Fruit fly (Drosophila melanogaster) whole organism, wandering third instar larva: ENCODE measurements around the gene COX8.

Source experiments
- Abd-B ChIP-seq: fragments of >200 bp; optimal IDR thresholded peaks from 2 replicates; lab custom pipeline; 2017; ENCODE audit warnings: missing biosample characterization, missing genetic modification characterization
- CG32264 ChIP-seq: fragments of 200-800 bp; sonication (Bioruptor generic); optimal IDR thresholded peaks from 2 replicates; lab custom pipeline; 2016; ENCODE audit warnings: missing biosample characterization, missing genetic modification characterization
- CG9705 ChIP-seq: fragments of 200-800 bp; sonication (Bioruptor generic); optimal IDR thresholded peaks from 2 replicates; lab custom pipeline; 2018; ENCODE audit warnings: missing biosample characterization, mild to moderate bottlenecking, missing genetic modification characterization
- Dfd ChIP-seq: fragments of >200 bp; optimal IDR thresholded peaks from 2 replicates; lab custom pipeline; 2017; ENCODE audit warnings: missing biosample characterization, missing genetic modification characterization
- Dif ChIP-seq: fragments of 200-275, 200-300 bp; sonication (Bioruptor generic); optimal IDR thresholded peaks from 2 replicates; lab custom pipeline; 2018; ENCODE audit warnings: missing biosample characterization, missing genetic modification characterization; ENCODE audit not compliant: partially characterized antibody
- HLH106 ChIP-seq: fragments of 200-800 bp; optimal IDR thresholded peaks from 3 replicates; lab custom pipeline; 2019; ENCODE audit warnings: missing biosample characterization, mild to moderate bottlenecking, missing genetic modification characterization, moderate library complexity
- Hnf4 ChIP-seq: fragments of 200-800 bp; sonication (Bioruptor generic); optimal IDR thresholded peaks from 2 replicates; lab custom pipeline; 2016; ENCODE audit warnings: missing biosample characterization, mild to moderate bottlenecking, missing genetic modification characterization
- Hr78 ChIP-seq: fragments of >200 bp; optimal IDR thresholded peaks from 2 replicates; lab custom pipeline; 2017; ENCODE audit warnings: missing biosample characterization, missing genetic modification characterization
- Hr83 ChIP-seq: fragments of 200-300 bp; sonication (Bioruptor generic); optimal IDR thresholded peaks from 2 replicates; lab custom pipeline; 2016; ENCODE audit warnings: missing biosample characterization, mild to moderate bottlenecking, missing genetic modification characterization, moderate library complexity; ENCODE audit not compliant: poor library complexity, severe bottlenecking
- Jra ChIP-seq: sonication (Bioruptor generic); optimal IDR thresholded peaks from 2 replicates; lab custom pipeline; 2016; ENCODE audit warnings: missing biosample characterization, missing genetic modification characterization
- Mio ChIP-seq: sonication (Bioruptor generic); optimal IDR thresholded peaks from 2 replicates; lab custom pipeline; 2016; ENCODE audit warnings: missing biosample characterization, missing genetic modification characterization
- Myc ChIP-seq: fragments of >200 bp; optimal IDR thresholded peaks from 2 replicates; lab custom pipeline; 2017
- N ChIP-seq: fragments of >200 bp; optimal IDR thresholded peaks from 2 replicates; lab custom pipeline; 2018; ENCODE audit warnings: missing biosample characterization, missing external identifiers, missing genetic modification characterization
- OdsH ChIP-seq: fragments of 200-800 bp; sonication (Bioruptor generic); optimal IDR thresholded peaks from 2 replicates; lab custom pipeline; 2016; ENCODE audit warnings: missing biosample characterization, mild to moderate bottlenecking, missing genetic modification characterization
- Rel ChIP-seq, 2 experiments: fragments of 200-800 bp; sonication (Bioruptor generic) in 1 of 2; optimal IDR thresholded peaks; 2 replicates in 1 of 2; 3 replicates in 1 of 2; lab custom pipeline; 2016 to 2019; ENCODE audit warnings: mild to moderate bottlenecking in 2 of 2, missing biosample characterization in 2 of 2, missing genetic modification characterization in 2 of 2, moderate library complexity in 1 of 2
- Sp1 ChIP-seq: fragments of 200-800 bp; sonication (Bioruptor generic); optimal IDR thresholded peaks from 3 replicates; lab custom pipeline; 2019; ENCODE audit warnings: missing biosample characterization, mild to moderate bottlenecking, missing genetic modification characterization, moderate library complexity
- Vsx2 ChIP-seq: fragments of 200-300, 225-300 bp; sonication (Bioruptor generic); optimal IDR thresholded peaks from 2 replicates; lab custom pipeline; 2018; ENCODE audit warnings: missing biosample characterization, missing genetic modification characterization; ENCODE audit not compliant: partially characterized antibody
- br ChIP-seq: fragments of 200-800 bp; sonication (Bioruptor generic); optimal IDR thresholded peaks from 2 replicates; lab custom pipeline; 2016; ENCODE audit warnings: missing biosample characterization, missing genetic modification characterization
- dl ChIP-seq, 2 experiments: fragments of 175-275, 200-275 bp in 1 of 2; fragments of 200-275 bp in 1 of 2; sonication (Bioruptor generic); optimal IDR thresholded peaks; lab custom pipeline; 2018; ENCODE audit warnings: mild to moderate bottlenecking in 2 of 2, missing biosample characterization in 2 of 2, missing genetic modification characterization in 2 of 2, moderate library complexity in 2 of 2; ENCODE audit not compliant: partially characterized antibody in 2 of 2, insufficient read depth in 1 of 2
- dmrt93B ChIP-seq: fragments of 200-800 bp; sonication (Bioruptor generic); optimal IDR thresholded peaks from 2 replicates; lab custom pipeline; 2018; ENCODE audit warnings: missing biosample characterization, mild to moderate bottlenecking, missing genetic modification characterization
- dsf ChIP-seq: sonication (Bioruptor generic); optimal IDR thresholded peaks from 2 replicates; lab custom pipeline; 2016; ENCODE audit warnings: missing biosample characterization, missing genetic modification characterization, borderline replicate concordance
- foxo ChIP-seq, 2 experiments: fragments of 200-800 bp; sonication (Bioruptor generic); optimal IDR thresholded peaks; 2 replicates in 1 of 2; 3 replicates in 1 of 2; lab custom pipeline; 2016 to 2017; ENCODE audit warnings: missing biosample characterization in 2 of 2, missing genetic modification characterization in 2 of 2
- h ChIP-seq: fragments of 200-800 bp; sonication (Bioruptor generic); optimal IDR thresholded peaks from 3 replicates; lab custom pipeline; 2016; ENCODE audit warnings: missing biosample characterization, mild to moderate bottlenecking, missing genetic modification characterization
- jim ChIP-seq: fragments of 175-275, 200-325 bp; sonication (Bioruptor generic); optimal IDR thresholded peaks from 2 replicates; lab custom pipeline; 2016; ENCODE audit warnings: missing biosample characterization, mild to moderate bottlenecking, missing genetic modification characterization
- lola ChIP-seq: fragments of >200 bp; optimal IDR thresholded peaks from 2 replicates; lab custom pipeline; 2017; ENCODE audit warnings: missing biosample characterization, missing genetic modification characterization
- pan ChIP-seq: fragments of >200 bp; optimal IDR thresholded peaks from 2 replicates; lab custom pipeline; 2017
- rgr ChIP-seq: fragments of 200-800 bp; sonication (Bioruptor generic); optimal IDR thresholded peaks from 3 replicates; lab custom pipeline; 2016; ENCODE audit warnings: missing biosample characterization, mild to moderate bottlenecking, missing genetic modification characterization
- sage ChIP-seq: fragments of 200-800 bp; sonication (Bioruptor generic); optimal IDR thresholded peaks from 2 replicates; lab custom pipeline; 2016; ENCODE audit warnings: missing biosample characterization, mild to moderate bottlenecking, missing genetic modification characterization
- sv ChIP-seq: fragments of 200-800 bp; sonication (Bioruptor generic); optimal IDR thresholded peaks from 3 replicates; lab custom pipeline; 2016; ENCODE audit warnings: missing biosample characterization, missing genetic modification characterization
- tai ChIP-seq: sonication (Bioruptor generic); optimal IDR thresholded peaks from 2 replicates; lab custom pipeline; 2016; ENCODE audit warnings: missing biosample characterization, missing genetic modification characterization
- usp ChIP-seq: fragments of >200 bp; optimal IDR thresholded peaks from 2 replicates; lab custom pipeline; 2017; ENCODE audit warnings: missing biosample characterization, missing genetic modification characterization
- woc ChIP-seq: sonication (Bioruptor generic); optimal IDR thresholded peaks from 2 replicates; lab custom pipeline; 2016; ENCODE audit warnings: missing biosample characterization, mild to moderate bottlenecking, missing genetic modification characterization

The COX8 gene

dm6 chr3L:21565126-21565525 lies 25.9 kb upstream of the COX8 start, which contains the start of gene CG7634:
TSS of gene CG7634 (plus strand) at chr3L:21565426.
- no peak for TF ChIP-seq h (GFP tag; lab: Kevin White, UChicago)
- no peak for TF ChIP-seq br (GFP tag; lab: Kevin White, UChicago)
- TF ChIP-seq foxo (GFP tag; optimal IDR thresholded peaks at IDR 0.05; lab: Kevin White, UChicago): no peak
- no peak for TF ChIP-seq woc (GFP tag; lab: Kevin White, UChicago)
- TF ChIP-seq rgr (GFP tag; lab: Kevin White, UChicago): no peak
- no peak for TF ChIP-seq pan (lab: Kevin White, UChicago)
- TF ChIP-seq CG32264 (GFP tag; lab: Kevin White, UChicago): no peak
- no peak for TF ChIP-seq Myc
- no peak for TF ChIP-seq Hnf4

- no peak for TF ChIP-seq Mio (GFP tag; lab: Kevin White, UChicago)
- TF ChIP-seq Hnf4: no peak
- no peak for TF ChIP-seq CG32264 (GFP tag; lab: Kevin White, UChicago)
- no peak for TF ChIP-seq sv (GFP tag; lab: Kevin White, UChicago)
- TF ChIP-seq sage (GFP tag; lab: Kevin White, UChicago): no peak
- TF ChIP-seq N (GFP tag; lab: Kevin White, UChicago): no peak
Observed at dm6 chr3L:21562081-21562480, 22.8 kb upstream of the COX8 start, which contains the start of gene CapaR. TSS of gene CapaR (minus strand) at chr3L:21562181.

dm6 chr3L:21558176-21558871 lies 19.1 kb upstream of the COX8 start, which contains the start of gene CG7173:
TSS of gene CG7173 (minus strand) at chr3L:21558226.
- TF ChIP-seq Sp1 (GFP tag; lab: Kevin White, UChicago): no peak
- no peak for TF ChIP-seq Hr83 (GFP tag; lab: Kevin White, UChicago)
- TF ChIP-seq foxo (GFP tag; optimal IDR thresholded peaks at IDR 0.05; lab: Kevin White, UChicago): no peak
- no peak for TF ChIP-seq Vsx2 (GFP tag; lab: Kevin White, UChicago)
- TF ChIP-seq Dfd (GFP tag; lab: Kevin White, UChicago): no peak
- TF ChIP-seq tai: no peak
- no peak for TF ChIP-seq Jra (GFP tag; lab: Kevin White, UChicago)
- no peak for TF ChIP-seq dmrt93B (GFP tag; lab: Kevin White, UChicago)
- TF ChIP-seq usp: no peak
- TF ChIP-seq dsf (GFP tag; lab: Kevin White, UChicago): no peak
- TF ChIP-seq Myc: no peak
- TF ChIP-seq CG9705 (GFP tag; lab: Kevin White, UChicago): no peak
- no peak for TF ChIP-seq OdsH (GFP tag; lab: Kevin White, UChicago)
- no peak for TF ChIP-seq Dif
- no peak for TF ChIP-seq jim (GFP tag; lab: Kevin White, UChicago)
- TF ChIP-seq rgr (GFP tag; lab: Kevin White, UChicago): no peak
- TF ChIP-seq Abd-B (GFP tag; lab: Kevin White, UChicago): no peak

- TF ChIP-seq Dfd (GFP tag; lab: Kevin White, UChicago) (no peak), Hr78 (GFP tag; lab: Kevin White, UChicago) (no peak), pan (lab: Kevin White, UChicago) (no peak), woc (GFP tag; lab: Kevin White, UChicago) (no peak), usp (no peak), Dif (no peak)
Observed at dm6 chr3L:21554752-21555151, 15.5 kb upstream of the COX8 start, which contains the start of gene Wnk. TSS of gene Wnk (minus strand) at chr3L:21554928.

- TF ChIP-seq h (GFP tag; lab: Kevin White, UChicago) (no peak), dl (GFP tag; optimal IDR thresholded peaks at IDR 0.05; lab: Kevin White, UChicago; ENCODE audit: insufficient read depth in 1 of 2, partially characterized antibody in 2 of 2) (no peak), woc (GFP tag; lab: Kevin White, UChicago) (no peak), tai (no peak), Myc (no peak), HLH106 (tag; lab: Kevin White, UChicago) (no peak), Rel (GFP tag; optimal IDR thresholded peaks at IDR 0.05; lab: Kevin White, UChicago) (no peak), Rel (tag; optimal IDR thresholded peaks at IDR 0.05; lab: Kevin White, UChicago) (no peak), lola (GFP tag; lab: Kevin White, UChicago) (no peak), foxo (GFP tag; optimal IDR thresholded peaks at IDR 0.05; lab: Kevin White, UChicago) (no peak), sage (GFP tag; lab: Kevin White, UChicago) (no peak), Sp1 (GFP tag; lab: Kevin White, UChicago) (no peak), rgr (GFP tag; lab: Kevin White, UChicago) (no peak), OdsH (GFP tag; lab: Kevin White, UChicago) (no peak), CG32264 (GFP tag; lab: Kevin White, UChicago) (no peak), N (GFP tag; lab: Kevin White, UChicago) (no peak), sv (GFP tag; lab: Kevin White, UChicago) (no peak)
Observed at dm6 chr3L:21542059-21542458, 2.8 kb upstream of the COX8 start, which contains the start of gene CG33290. TSS of gene CG33290 (plus strand) at chr3L:21542359.
